Worm (Caenorhabditis elegans): ENCODE results near the gene F22B3.10.

DNA sequence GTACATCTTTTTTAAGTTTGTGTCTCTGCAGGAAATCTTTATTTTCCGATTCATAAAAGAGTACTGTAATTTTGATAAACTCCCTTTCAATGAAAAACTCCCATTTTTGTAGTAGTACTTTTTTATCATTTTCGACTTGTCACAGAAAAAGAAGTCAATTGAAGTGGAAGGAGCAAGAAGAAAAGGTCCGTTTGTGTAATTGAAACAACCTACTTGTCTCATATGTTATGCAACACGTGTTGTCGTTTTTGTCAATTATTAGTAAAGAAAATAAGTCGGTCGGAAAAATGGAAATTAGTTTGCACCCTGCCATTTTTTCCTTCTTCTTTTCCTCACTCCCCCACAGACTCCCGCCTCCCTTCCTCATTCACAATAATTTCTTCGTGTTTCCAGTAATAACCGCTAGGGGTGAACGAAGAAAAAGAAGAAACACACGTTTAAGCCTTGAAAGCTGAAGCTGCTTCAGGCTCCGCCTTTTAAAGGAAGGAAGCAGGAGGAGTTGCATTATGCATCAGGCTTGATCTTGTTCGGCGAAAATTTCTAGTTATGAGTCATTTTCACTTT, 44.0 kb upstream of the F22B3.10 start:
- no peak for TF ChIP-seq cog-1 (tag; optimal IDR thresholded peaks at IDR 0.05)
- no peak for TF ChIP-seq ztf-23 (GFP tag; IDR thresholded peaks at IDR 0.05)
- no peak for TF ChIP-seq ztf-29 (GFP tag; IDR thresholded peaks at IDR 0.05)
- no peak for TF ChIP-seq tab-1 (GFP tag; IDR thresholded peaks at IDR 0.05)

Measured in whole organism, midembryonic.